Worm (Caenorhabditis elegans) whole organism, L4 larva: ENCODE results near the gene acs-19.
A peak's percentile ranks its signal among the peaks of the same experiment; 100 is the strongest.

ENCODE experiments used
- D1046.2 ChIP-seq: fragments of 200-800 bp; sonication (Bioruptor generic); IDR thresholded peaks from 2 replicates; pipeline ENCODE4 v1.3.6; 2022; ENCODE audit warnings: missing genetic modification characterization, missing compliant biosample characterization
- Y48G9A.11 ChIP-seq: fragments of 200-800 bp; sonication (Bioruptor generic); IDR thresholded peaks from 2 replicates; pipeline ENCODE4 v1.3.6; 2022; ENCODE audit warnings: missing genetic modification reagents, missing genetic modification characterization, missing compliant biosample characterization
- Y5F2A.4 ChIP-seq: fragments of 200-800 bp; sonication (Bioruptor generic); optimal IDR thresholded peaks from 2 replicates; lab custom pipeline; 2018; ENCODE audit warnings: mild to moderate bottlenecking, missing genetic modification characterization, missing compliant biosample characterization
- ZK337.2 ChIP-seq: fragments of 200-800 bp; sonication (Bioruptor generic); IDR thresholded peaks from 2 replicates; pipeline ENCODE4 v1.3.6; 2022; ENCODE audit warnings: missing genetic modification reagents, missing genetic modification characterization, missing compliant biosample characterization
- ZK546.5 ChIP-seq, 2 experiments: sonication (generic microtip); optimal IDR thresholded peaks; 2 replicates each; lab custom pipeline; 2017; ENCODE audit warnings: missing biosample characterization in 2 of 2, missing genetic modification characterization in 2 of 2
- aha-1 ChIP-seq: fragments of 150-350 bp; peaks from one replicate; lab custom pipeline; 2014; ENCODE audit warnings: missing biosample characterization, missing genetic modification characterization
- aly-2 ChIP-seq: sonication (generic microtip); optimal IDR thresholded peaks from 2 replicates; lab custom pipeline; 2018; ENCODE audit warnings: missing biosample characterization, missing genetic modification characterization
- arid-1 ChIP-seq: fragments of 200-800 bp; sonication (Bioruptor generic); conservative IDR thresholded peaks from 2 replicates; pipeline ENCODE4 v1.3.6; 2022; ENCODE audit warnings: missing genetic modification reagents, missing genetic modification characterization, missing compliant biosample characterization
- ceh-32 ChIP-seq: sonication (generic microtip); optimal IDR thresholded peaks from 2 replicates; lab custom pipeline; 2016; ENCODE audit warnings: mild to moderate bottlenecking, missing genetic modification characterization, missing compliant biosample characterization; ENCODE audit not compliant: poor library complexity
- ces-1 ChIP-seq: fragments of 150-350 bp; sonication (generic microtip); optimal IDR thresholded peaks from 4 replicates; lab custom pipeline; 2014; ENCODE audit warnings: missing biosample characterization, missing genetic modification reagents, missing genetic modification characterization
- daf-16 ChIP-seq, 3 experiments: sonication (generic microtip); optimal IDR thresholded peaks; 2 replicates each; lab custom pipeline; 2016 to 2017; ENCODE audit warnings: missing genetic modification characterization in 3 of 3, missing genetic modification reagents in 3 of 3, mild to moderate bottlenecking in 2 of 3, missing compliant biosample characterization in 2 of 3, missing biosample characterization in 1 of 3, moderate library complexity in 1 of 3
- dmd-8 ChIP-seq: fragments of 200-800 bp; sonication (Bioruptor generic); IDR thresholded peaks from 2 replicates; pipeline ENCODE4 v1.3.6; 2022; ENCODE audit warnings: missing genetic modification characterization, missing compliant biosample characterization
- gei-8 ChIP-seq: fragments of 200-800 bp; sonication (Bioruptor generic); optimal IDR thresholded peaks from 2 replicates; lab custom pipeline; 2018; ENCODE audit warnings: mild to moderate bottlenecking, missing genetic modification characterization, missing compliant biosample characterization
- hmg-1.1 ChIP-seq: fragments of 200-800 bp; sonication (Bioruptor generic); IDR thresholded peaks from 2 replicates; pipeline ENCODE4 v1.3.6; 2022; ENCODE audit warnings: missing genetic modification reagents, missing genetic modification characterization, missing compliant biosample characterization
- lin-1 ChIP-seq: fragments of 200-800 bp; sonication (Bioruptor generic); IDR thresholded peaks from 2 replicates; pipeline ENCODE4 v1.3.6; 2022; ENCODE audit warnings: missing genetic modification reagents, missing genetic modification characterization, missing compliant biosample characterization
- lin-13 ChIP-seq: fragments of 150-350 bp; optimal IDR thresholded peaks from 2 replicates; lab custom pipeline; 2014; ENCODE audit warnings: missing biosample characterization, missing genetic modification reagents, missing genetic modification characterization
- mdt-29 ChIP-seq: fragments of 200-800 bp; sonication (Bioruptor generic); IDR thresholded peaks from 2 replicates; pipeline ENCODE4 v1.3.6; 2022; ENCODE audit warnings: missing genetic modification reagents, missing genetic modification characterization, missing compliant biosample characterization
- mep-1 ChIP-seq: fragments of 150-350 bp; sonication (generic microtip); optimal IDR thresholded peaks from 3 replicates; lab custom pipeline; 2014; ENCODE audit warnings: missing biosample characterization, missing genetic modification characterization
- mes-2 ChIP-seq: sonication (generic microtip); optimal IDR thresholded peaks from 2 replicates; lab custom pipeline; 2016; ENCODE audit warnings: missing genotype, mild to moderate bottlenecking, missing genetic modification characterization, missing compliant biosample characterization; ENCODE audit not compliant: poor library complexity, severe bottlenecking
- mxl-3 ChIP-seq: fragments of 200-800 bp; sonication (Bioruptor generic); optimal IDR thresholded peaks from 2 replicates; lab custom pipeline; 2018; ENCODE audit warnings: mild to moderate bottlenecking, missing genetic modification characterization, missing compliant biosample characterization
- nhr-102 ChIP-seq: sonication (generic microtip); optimal IDR thresholded peaks from 2 replicates; lab custom pipeline; 2016; ENCODE audit warnings: mild to moderate bottlenecking, missing genetic modification characterization, moderate library complexity, missing compliant biosample characterization
- nhr-11 ChIP-seq: fragments of 150-350 bp; optimal IDR thresholded peaks from 2 replicates; lab custom pipeline; 2014; ENCODE audit warnings: missing biosample characterization, missing genetic modification characterization
- nhr-25 ChIP-seq: sonication (generic microtip); optimal IDR thresholded peaks from 2 replicates; lab custom pipeline; 2017; ENCODE audit warnings: missing genetic modification characterization, mild to moderate bottlenecking, missing compliant biosample characterization, antibody characterized with exemption, moderate library complexity, borderline replicate concordance; ENCODE audit not compliant: insufficient read depth
- nhr-41 ChIP-seq: fragments of 200-800 bp; sonication (Bioruptor generic); IDR thresholded peaks from 2 replicates; pipeline ENCODE4 v1.3.6; 2022; ENCODE audit warnings: missing genetic modification reagents, missing genetic modification characterization, missing compliant biosample characterization
- nhr-48 ChIP-seq: sonication (generic microtip); optimal IDR thresholded peaks from 2 replicates; lab custom pipeline; 2016; ENCODE audit warnings: mild to moderate bottlenecking, missing genetic modification characterization, missing compliant biosample characterization
- nhr-77 ChIP-seq: fragments of 150-350 bp; optimal IDR thresholded peaks from 2 replicates; lab custom pipeline; 2014; ENCODE audit warnings: missing biosample characterization, missing genetic modification characterization
- php-3 ChIP-seq: fragments of 200-800 bp; sonication (Bioruptor generic); IDR thresholded peaks from 2 replicates; pipeline ENCODE4 v1.3.6; 2022; ENCODE audit warnings: missing genetic modification reagents, missing genetic modification characterization, missing compliant biosample characterization
- pqm-1 ChIP-seq: sonication (generic microtip); optimal IDR thresholded peaks from 2 replicates; lab custom pipeline; 2017; ENCODE audit warnings: missing biosample characterization, missing genetic modification characterization
- sdz-12 ChIP-seq: fragments of 200-800 bp; sonication (Bioruptor generic); optimal IDR thresholded peaks from 2 replicates; lab custom pipeline; 2018; ENCODE audit warnings: mild to moderate bottlenecking, missing genetic modification characterization, missing compliant biosample characterization
- snpc-1.2 ChIP-seq: fragments of 200-800 bp; sonication (Bioruptor generic); IDR thresholded peaks from 2 replicates; pipeline ENCODE4 v1.3.6; 2022; ENCODE audit warnings: missing genetic modification reagents, missing genetic modification characterization, missing compliant biosample characterization
- snpc-4 ChIP-seq: fragments of 150-350 bp; optimal IDR thresholded peaks from 2 replicates; lab custom pipeline; 2014; ENCODE audit warnings: missing biosample characterization, missing genetic modification characterization
- tag-97 ChIP-seq: fragments of 200-800 bp; sonication (Bioruptor generic); IDR thresholded peaks from 2 replicates; pipeline ENCODE4 v1.3.6; 2022; ENCODE audit warnings: missing genetic modification characterization, missing compliant biosample characterization
- unc-62 ChIP-seq, 3 experiments: fragments of 150-350 bp in 1 of 3; sonication (generic microtip); optimal IDR thresholded peaks in 2 of 3; peaks in 1 of 3; 1 replicate in 1 of 3; 2 replicates in 2 of 3; lab custom pipeline; 2014 to 2017; ENCODE audit warnings: missing biosample characterization in 3 of 3, missing genetic modification characterization in 3 of 3, missing genetic modification reagents in 3 of 3, missing genotype in 1 of 3
- zfp-3 ChIP-seq: fragments of 200-800 bp; sonication (Bioruptor generic); conservative IDR thresholded peaks from 2 replicates; pipeline ENCODE4 v1.3.6; 2022; ENCODE audit warnings: missing genetic modification reagents, missing genetic modification characterization, missing compliant biosample characterization
- zip-11 ChIP-seq: fragments of 200-800 bp; sonication (Bioruptor generic); IDR thresholded peaks from 2 replicates; pipeline ENCODE4 v1.3.6; 2022; ENCODE audit warnings: missing genetic modification characterization, missing compliant biosample characterization

The acs-19 gene

DNA sequence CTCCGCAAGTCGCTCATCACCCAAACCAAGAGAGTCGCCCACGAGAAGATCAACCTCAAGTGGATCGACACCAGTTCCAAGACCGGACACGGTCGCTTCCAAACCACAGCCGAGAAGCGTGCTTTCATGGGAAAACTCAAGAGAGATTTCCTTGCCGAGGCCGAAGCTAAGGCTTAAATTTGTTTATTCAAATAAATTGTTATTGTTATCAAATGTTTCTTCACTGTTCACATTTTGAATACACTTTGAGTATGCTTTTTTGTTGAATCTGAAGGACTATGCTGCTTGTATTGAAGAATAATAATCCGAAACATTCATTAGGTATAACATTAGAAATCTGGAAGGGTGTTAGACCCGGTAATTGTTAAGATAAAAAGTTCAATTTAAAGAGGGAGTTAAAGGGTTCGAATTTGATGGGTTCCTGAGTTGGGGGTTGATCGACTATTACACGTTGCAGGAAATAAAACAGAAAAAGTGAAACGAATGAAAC is 5.0 kb downstream of the acs-19 start (continued):
- TF ChIP-seq lin-13, result peak; percentile 71
- peak; percentile 32 for TF ChIP-seq nhr-77
- peak; percentile 13; the same call in 1 of the 2 replicates for TF ChIP-seq hmg-1.1
- peak; percentile 58 for TF ChIP-seq mes-2 (tag; lab: Kevin White, UChicago)
- 0 out of 2 replicates have a peak, but pooled peaks have one; percentile 20 for TF ChIP-seq php-3
- TF ChIP-seq daf-16 (GFP tag; optimal IDR thresholded peaks at IDR 0.05; lab: Kevin White, UChicago), result peak in 1 of 2 experiments; percentile 18
- TF ChIP-seq daf-16 (tag; optimal IDR thresholded peaks at IDR 0.05; lab: Kevin White, UChicago), result peak; percentile 3
- TF ChIP-seq zip-11, result no peak
- TF ChIP-seq D1046.2 (GFP tag; lab: Robert Waterston, UW), result peak; percentile 75; the same call in 1 of the 2 replicates
- TF ChIP-seq snpc-1.2 (GFP tag; lab: Robert Waterston, UW), result peak; percentile 71
- 0 out of 2 replicates have a peak, but pooled peaks have one; percentile 67 for TF ChIP-seq mdt-29
- TF ChIP-seq nhr-41 (GFP tag; lab: Robert Waterston, UW), result 0 out of 2 replicates have a peak, but pooled peaks have one; percentile 47
- TF ChIP-seq nhr-48 (tag; lab: Kevin White, UChicago), result peak; percentile 16
- peak; percentile 4; the same call in 1 of the 2 replicates for TF ChIP-seq dmd-8
- peak; percentile 93 for TF ChIP-seq aha-1
- TF ChIP-seq zfp-3, result peak; percentile 86; the same call in 1 of the 2 replicates
- TF ChIP-seq mxl-3 (GFP tag; lab: Kevin White, UChicago), result no peak
- peak; percentile 57 for TF ChIP-seq Y5F2A.4 (GFP tag; lab: Kevin White, UChicago)
- peak; percentile 41 for TF ChIP-seq ces-1
- TF ChIP-seq mep-1 (tag; lab: Kevin White, UChicago), result peak; percentile 88
- TF ChIP-seq Y48G9A.11, result peak; percentile 73
- TF ChIP-seq, all 104 proteins: peak for 43

- TF ChIP-seq ceh-32 (tag; lab: Kevin White, UChicago) (no peak), lin-1 (GFP tag; lab: Robert Waterston, UW) (peak; percentile 22; the same call in 1 of the 2 replicates), mep-1 (tag; lab: Kevin White, UChicago) (no peak), pqm-1 (tag; lab: Kevin White, UChicago) (peak; percentile 9), unc-62 (GFP tag; optimal IDR thresholded peaks at IDR 0.05 in 1 of 2; lab: Kevin White, UChicago) (peak in 1 of 2 experiments; percentile 1), unc-62 (tag; optimal IDR thresholded peaks at IDR 0.05; lab: Kevin White, UChicago) (no peak), daf-16 (GFP tag; optimal IDR thresholded peaks at IDR 0.05; lab: Kevin White, UChicago) (no peak), daf-16 (tag; optimal IDR thresholded peaks at IDR 0.05; lab: Kevin White, UChicago) (peak; percentile 34)
These were observed 7.6 kb downstream of the acs-19 start for ce11 chrIII:3871763-3872486.

ce11 chrIII:3872978-3873377 is 8.7 kb downstream of the acs-19 start:
- TF ChIP-seq arid-1 (GFP tag; lab: Robert Waterston, UW) (no peak), aha-1 (peak; percentile 49), hmg-1.1 (no peak), sdz-12 (GFP tag; lab: Kevin White, UChicago) (peak; percentile 42), tag-97 (no peak), nhr-25 (tag; lab: Kevin White, UChicago) (no peak), aly-2 (tag; lab: Kevin White, UChicago) (no peak), ZK546.5 (tag; optimal IDR thresholded peaks at IDR 0.05; lab: Kevin White, UChicago) (no peak), nhr-102 (no peak), nhr-48 (tag; lab: Kevin White, UChicago) (no peak), ZK337.2 (GFP tag; lab: Robert Waterston, UW) (peak; percentile 37; the same call in 1 of the 2 replicates), gei-8 (no peak), nhr-11 (tag; lab: Kevin White, UChicago) (no peak), nhr-77 (no peak), snpc-4 (tag; lab: Kevin White, UChicago) (no peak)
- TF ChIP-seq, all 104 proteins: peak for 3
